Worm (Caenorhabditis elegans) whole organism, midembryonic: Measurements from ENCODE around the gene H28G03.3.

Experiments
- T22C8.4 ChIP-seq: fragments of 200-800 bp; sonication (Bioruptor generic); IDR thresholded peaks from 2 replicates; pipeline ENCODE4 v1.3.6; 2022; ENCODE audit warnings: missing genetic modification characterization, missing compliant biosample characterization
- flt-1 ChIP-seq: fragments of 200-800 bp; sonication (Bioruptor generic); IDR thresholded peaks from 2 replicates; pipeline ENCODE4 v1.3.6; 2022; ENCODE audit warnings: missing genetic modification characterization, missing compliant biosample characterization
- ref-1 ChIP-seq: fragments of 200-800 bp; sonication (Bioruptor generic); conservative IDR thresholded peaks from 2 replicates; pipeline ENCODE4 v1.3.6; 2022; ENCODE audit warnings: missing genetic modification reagents, missing genetic modification characterization, missing compliant biosample characterization
- ztf-29 ChIP-seq: fragments of 200-800 bp; sonication (Bioruptor generic); IDR thresholded peaks from 2 replicates; pipeline ENCODE4 v1.3.6; 2022; ENCODE audit warnings: missing genetic modification reagents, missing genetic modification characterization, missing compliant biosample characterization

ce11 chrX:5216063-5216462 lies 10.1 kb downstream of the H28G03.3 start, which contains the start of gene hrpa-2:
- TF ChIP-seq ztf-29 (GFP tag; lab: Robert Waterston, UW) (no peak), ref-1 (GFP tag; lab: Robert Waterston, UW) (no peak), T22C8.4 (no peak), flt-1 (GFP tag; lab: Robert Waterston, UW) (no peak)
